Worm (Caenorhabditis elegans) whole organism, mixed stage, embryonic: Measurements from ENCODE around the gene fbxa-9.

Experiments
- M03D4.4 ChIP-seq: sonication (generic microtip); optimal IDR thresholded peaks from 2 replicates; lab custom pipeline; 2017; ENCODE audit warnings: mild to moderate bottlenecking, missing genetic modification characterization, missing compliant biosample characterization
- elt-3 ChIP-seq: fragments of 150-350 bp; optimal IDR thresholded peaks from 2 replicates; lab custom pipeline; 2014; ENCODE audit warnings: missing biosample characterization, missing genetic modification characterization
- mab-5 ChIP-seq: fragments of 150-350 bp; optimal IDR thresholded peaks from 2 replicates; lab custom pipeline; 2014; ENCODE audit warnings: missing biosample characterization, missing genetic modification characterization
- nhr-237 ChIP-seq: fragments of 150-350 bp; optimal IDR thresholded peaks from 2 replicates; lab custom pipeline; 2014; ENCODE audit warnings: missing biosample characterization, missing genetic modification characterization
- nhr-76 ChIP-seq: sonication (generic microtip); optimal IDR thresholded peaks from 2 replicates; lab custom pipeline; 2017; ENCODE audit warnings: missing biosample characterization, missing genetic modification characterization
- pha-4 ChIP-seq: fragments of 150-350 bp; optimal IDR thresholded peaks from 2 replicates; lab custom pipeline; 2018; ENCODE audit warnings: missing biosample characterization, missing genetic modification reagents, missing genetic modification characterization
- unc-39 ChIP-seq: fragments of 150-350 bp; optimal IDR thresholded peaks from 2 replicates; lab custom pipeline; 2014; ENCODE audit warnings: missing biosample characterization, missing genetic modification characterization
- unc-62 ChIP-seq: fragments of 150-350 bp; optimal IDR thresholded peaks from 2 replicates; lab custom pipeline; 2014; ENCODE audit warnings: missing biosample characterization, missing genetic modification reagents, missing genetic modification characterization

ce11 chrIII:2253027-2253499 lies 13.4 kb upstream of the fbxa-9 start, which contains the start of gene fbxa-73:
- TF ChIP-seq elt-3 (tag; lab: Kevin White, UChicago) (no peak), unc-39 (tag; lab: Kevin White, UChicago) (no peak), nhr-76 (no peak), M03D4.4 (tag; lab: Kevin White, UChicago) (no peak), nhr-237 (tag; lab: Kevin White, UChicago) (no peak), unc-62 (GFP tag; lab: Kevin White, UChicago) (no peak), pha-4 (tag; lab: Kevin White, UChicago) (no peak), mab-5 (tag; lab: Kevin White, UChicago) (no peak)
